Fruit fly (Drosophila melanogaster) whole organism, pupa: ENCODE data around the gene CG3342.

Source experiments
- CG10348 ChIP-seq: fragments of 200-800 bp; sonication (Bioruptor generic); IDR thresholded peaks from 2 replicates; pipeline ENCODE4 v1.3.6; 2022; ENCODE audit warnings: missing biosample characterization, missing genetic modification characterization
- CG12605 ChIP-seq: fragments of 200-800 bp; sonication (Bioruptor generic); IDR thresholded peaks from 2 replicates; pipeline ENCODE4 v1.3.6; 2022; ENCODE audit warnings: missing biosample characterization, missing genetic modification characterization
- CG13204 ChIP-seq: fragments of 200-800 bp; sonication (Bioruptor generic); optimal IDR thresholded peaks from 2 replicates; lab custom pipeline; 2018; ENCODE audit warnings: missing biosample characterization, mild to moderate bottlenecking, missing genetic modification characterization, moderate library complexity
- CG14655 ChIP-seq: fragments of 200-800 bp; sonication (Bioruptor generic); optimal IDR thresholded peaks from 3 replicates; lab custom pipeline; 2017; ENCODE audit warnings: mild to moderate bottlenecking, missing biosample characterization, missing genetic modification reagents, missing genetic modification characterization
- CG15710 ChIP-seq: fragments of 200-800 bp; sonication (Bioruptor generic); optimal IDR thresholded peaks from 2 replicates; lab custom pipeline; 2018; ENCODE audit warnings: missing biosample characterization, mild to moderate bottlenecking, missing genetic modification characterization, moderate library complexity
- CG17806 ChIP-seq: fragments of 200-800 bp; sonication (Bioruptor generic); optimal IDR thresholded peaks from 2 replicates; lab custom pipeline; 2018; ENCODE audit warnings: missing biosample characterization, mild to moderate bottlenecking, missing genetic modification characterization, moderate library complexity
- CG32121 ChIP-seq: fragments of 200-800 bp; sonication (Bioruptor generic); IDR thresholded peaks from 2 replicates; pipeline ENCODE4 v1.3.6; 2022; ENCODE audit warnings: missing biosample characterization, missing genetic modification characterization
- CG34367 ChIP-seq: fragments of 200-800 bp; sonication (Bioruptor generic); optimal IDR thresholded peaks from 2 replicates; lab custom pipeline; 2018; ENCODE audit warnings: missing biosample characterization, mild to moderate bottlenecking, missing genetic modification characterization
- CG4496 ChIP-seq: fragments of 200-800 bp; sonication (Bioruptor generic); IDR thresholded peaks from 3 replicates; pipeline ENCODE4 v1.3.6; 2022; ENCODE audit warnings: missing biosample characterization, missing genetic modification characterization
- CG8159 ChIP-seq: fragments of 200-800 bp; sonication (Bioruptor generic); optimal IDR thresholded peaks from 3 replicates; lab custom pipeline; 2018; ENCODE audit warnings: missing biosample characterization, mild to moderate bottlenecking, missing genetic modification characterization, moderate library complexity
- CG8301 ChIP-seq: fragments of 200-800 bp; sonication (Bioruptor generic); optimal IDR thresholded peaks from 2 replicates; lab custom pipeline; 2018; ENCODE audit warnings: missing biosample characterization, mild to moderate bottlenecking, missing genetic modification characterization
- CG9948 ChIP-seq: fragments of 200-800 bp; sonication (Bioruptor generic); optimal IDR thresholded peaks from 2 replicates; lab custom pipeline; 2018; ENCODE audit warnings: missing biosample characterization, mild to moderate bottlenecking, missing genetic modification characterization, moderate library complexity
- D1 ChIP-seq: fragments of 200-800 bp; sonication (Bioruptor generic); optimal IDR thresholded peaks from 2 replicates; lab custom pipeline; 2018; ENCODE audit warnings: missing biosample characterization, mild to moderate bottlenecking, missing genetic modification characterization, moderate library complexity
- EcR ChIP-seq: fragments of 200-800 bp; sonication (Bioruptor generic); optimal IDR thresholded peaks from 3 replicates; lab custom pipeline; 2019; ENCODE audit warnings: missing biosample characterization, missing genetic modification characterization, mild to moderate bottlenecking, moderate library complexity, missing genetic modification reagents
- Ets98B ChIP-seq: fragments of 200-800 bp; sonication (Bioruptor generic); IDR thresholded peaks from 2 replicates; pipeline ENCODE4 v1.3.6; 2022; ENCODE audit warnings: missing biosample characterization, missing genetic modification characterization
- Pif1A ChIP-seq: fragments of 200-800 bp; sonication (Bioruptor generic); optimal IDR thresholded peaks from 3 replicates; lab custom pipeline; 2016; ENCODE audit warnings: missing biosample characterization, missing genetic modification characterization
- Pif1B ChIP-seq: fragments of 200-800 bp; sonication (Bioruptor generic); optimal IDR thresholded peaks from 3 replicates; lab custom pipeline; 2016; ENCODE audit warnings: missing biosample characterization, missing genetic modification characterization
- Snoo ChIP-seq: fragments of 200-800 bp; sonication (Bioruptor generic); optimal IDR thresholded peaks from 3 replicates; lab custom pipeline; 2017; ENCODE audit warnings: missing biosample characterization, mild to moderate bottlenecking, missing genetic modification characterization, inconsistent platforms
- fd96Ca ChIP-seq: fragments of 200-800 bp; sonication (Bioruptor generic); IDR thresholded peaks from 3 replicates; pipeline ENCODE4 v1.3.6; 2022; ENCODE audit warnings: missing biosample characterization, missing genetic modification characterization
- gl ChIP-seq: fragments of 200-800 bp; sonication (Bioruptor generic); optimal IDR thresholded peaks from 2 replicates; lab custom pipeline; 2018; ENCODE audit warnings: missing biosample characterization, mild to moderate bottlenecking, missing genetic modification characterization
- rn ChIP-seq: fragments of 200-800 bp; sonication (Bioruptor generic); IDR thresholded peaks from 2 replicates; pipeline ENCODE4 v1.3.6; 2022; ENCODE audit warnings: missing biosample characterization, missing genetic modification characterization

CG3342 gene

DNA sequence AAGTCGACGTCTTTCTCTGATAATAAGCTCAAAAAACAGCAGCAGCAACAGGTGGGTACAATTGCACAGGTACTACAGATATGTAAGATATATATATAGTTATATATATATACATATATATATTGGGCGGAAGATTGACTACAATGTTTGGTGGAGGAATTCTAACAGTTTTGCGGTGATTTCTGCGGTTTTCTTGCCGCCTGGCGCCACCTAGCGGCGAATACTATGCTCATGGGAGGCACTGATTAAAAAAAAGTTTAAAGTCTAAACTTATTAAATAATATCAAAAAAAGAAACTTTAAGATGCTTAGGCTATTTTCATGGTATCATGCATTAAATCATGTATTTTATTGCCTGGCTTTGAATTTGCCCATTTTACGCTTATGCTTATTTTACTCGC, 13.6 kb upstream of the CG3342 start:
- TF ChIP-seq Ets98B (GFP tag; lab: Robert Waterston, UW) (no peak), Pif1A (GFP tag; lab: Kevin White, UChicago) (no peak), fd96Ca (GFP tag; lab: Robert Waterston, UW) (no peak)

DNA sequence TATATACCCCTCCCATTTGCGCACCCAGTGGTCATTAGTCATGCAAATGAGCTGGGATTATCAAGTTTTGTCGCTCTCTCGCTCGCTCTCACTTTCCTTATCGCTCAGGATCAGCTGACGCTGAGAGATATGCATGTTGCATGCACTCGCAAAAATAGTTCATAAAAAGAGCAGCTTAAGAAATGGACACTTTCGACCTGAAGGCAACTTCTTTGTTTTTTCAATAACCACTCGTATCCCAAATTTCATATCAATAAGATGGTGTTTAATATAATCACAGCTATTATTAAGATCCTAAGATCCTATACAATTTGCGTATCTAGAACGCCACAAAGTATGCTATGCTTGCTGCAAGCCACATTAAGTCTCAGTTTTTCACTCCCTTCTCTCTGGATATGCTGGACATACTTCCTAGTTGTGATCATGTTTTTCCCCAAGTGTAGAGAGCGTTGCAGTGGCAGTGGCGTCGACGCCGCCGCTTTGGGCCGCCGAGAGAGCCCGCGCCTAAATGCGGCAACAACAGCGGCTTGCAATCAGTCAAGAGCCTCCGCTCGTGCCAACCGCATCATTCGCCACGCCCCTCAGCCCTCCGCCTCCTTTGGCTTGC, 12.6 kb upstream of the CG3342 start, which contains the start of gene CG34417:
Gene CG34417 (plus strand): TSS at position 557 of the 607 bp plus-strand sequence.
- TF ChIP-seq CG34367 (tag; lab: Kevin White, UChicago) (peak; percentile 64), gl (tag; lab: Kevin White, UChicago) (peak; percentile 42), D1 (peak; percentile 29), Pif1B (GFP tag; lab: Kevin White, UChicago) (peak; percentile 77), CG8159 (peak; percentile 83), Ets98B (GFP tag; lab: Robert Waterston, UW) (peak; percentile 33), CG9948 (peak; percentile 72), Pif1A (GFP tag; lab: Kevin White, UChicago) (peak; percentile 82), Snoo (peak; percentile 62), CG8301 (tag; lab: Kevin White, UChicago) (peak; percentile 72), EcR (peak; percentile 26), CG4496 (GFP tag; lab: Robert Waterston, UW) (0 out of 3 replicates have a peak, but pooled peaks have one; percentile 20), CG10348 (GFP tag; lab: Robert Waterston, UW) (no peak), rn (GFP tag; lab: Robert Waterston, UW) (no peak), CG15710 (tag; lab: Kevin White, UChicago) (peak; percentile 75), CG13204 (GFP tag; lab: Kevin White, UChicago) (peak; percentile 58), CG32121 (GFP tag; lab: Robert Waterston, UW) (peak; percentile 32; the same call in 1 of the 2 replicates), fd96Ca (GFP tag; lab: Robert Waterston, UW) (peak; percentile 67; the same call in 1 of the 3 replicates), CG12605 (GFP tag; lab: Robert Waterston, UW) (peak; percentile 49), CG14655 (GFP tag; lab: Kevin White, UChicago) (peak; percentile 87), CG17806 (peak; percentile 60)

dm6 chrX:6533836-6534357, 6.2 kb upstream of the CG3342 start, which contains the start of gene dx:
TSS of gene dx (plus strand) at chrX:6533999.
- TF ChIP-seq CG8159 (no peak), CG34367 (tag; lab: Kevin White, UChicago) (no peak), CG32121 (GFP tag; lab: Robert Waterston, UW) (0 out of 2 replicates have a peak, but pooled peaks have one; percentile 9), CG17806 (no peak), CG8301 (tag; lab: Kevin White, UChicago) (no peak), CG12605 (GFP tag; lab: Robert Waterston, UW) (peak; percentile 29; the same call in 1 of the 2 replicates), CG15710 (tag; lab: Kevin White, UChicago) (no peak), CG4496 (GFP tag; lab: Robert Waterston, UW) (0 out of 3 replicates have a peak, but pooled peaks have one; percentile 26), Ets98B (GFP tag; lab: Robert Waterston, UW) (no peak)

- TF ChIP-seq EcR (no peak), CG8159 (peak; percentile 27), CG13204 (GFP tag; lab: Kevin White, UChicago) (peak; percentile 52), CG17806 (no peak), CG32121 (GFP tag; lab: Robert Waterston, UW) (no peak), Pif1B (GFP tag; lab: Kevin White, UChicago) (no peak), CG10348 (GFP tag; lab: Robert Waterston, UW) (no peak), CG4496 (GFP tag; lab: Robert Waterston, UW) (peak; percentile 77), CG34367 (tag; lab: Kevin White, UChicago) (peak; percentile 53), rn (GFP tag; lab: Robert Waterston, UW) (no peak), Ets98B (GFP tag; lab: Robert Waterston, UW) (0 out of 2 replicates have a peak, but pooled peaks have one; percentile 28), CG8301 (tag; lab: Kevin White, UChicago) (peak; percentile 23), CG14655 (GFP tag; lab: Kevin White, UChicago) (no peak), CG12605 (GFP tag; lab: Robert Waterston, UW) (peak; percentile 68), D1 (no peak), Pif1A (GFP tag; lab: Kevin White, UChicago) (peak; percentile 64), CG15710 (tag; lab: Kevin White, UChicago) (no peak), CG9948 (no peak), gl (tag; lab: Kevin White, UChicago) (peak; percentile 15), fd96Ca (GFP tag; lab: Robert Waterston, UW) (0 out of 3 replicates have a peak, but pooled peaks have one; percentile 19), Snoo (peak; percentile 78)
Observed at dm6 chrX:6533101-6533636, 5.5 kb upstream of the CG3342 start, which contains the start of gene RpL7A. TSS of gene RpL7A (minus strand) at chrX:6533348.

dm6 chrX:6529179-6529766, 1.6 kb upstream of the CG3342 start:
- TF ChIP-seq CG8301 (tag; lab: Kevin White, UChicago) (no peak), Snoo (no peak), Pif1A (GFP tag; lab: Kevin White, UChicago) (no peak), CG15710 (tag; lab: Kevin White, UChicago) (no peak), Ets98B (GFP tag; lab: Robert Waterston, UW) (no peak), EcR (no peak), rn (GFP tag; lab: Robert Waterston, UW) (no peak), CG9948 (no peak), CG34367 (tag; lab: Kevin White, UChicago) (no peak), CG13204 (GFP tag; lab: Kevin White, UChicago) (no peak)
- TF ChIP-seq, all 21 proteins: peak for 0
